Fruit fly (Drosophila melanogaster) whole organism, prepupa: ENCODE data around the gene CG15916.

ENCODE experiments used
- Blimp-1 ChIP-seq: fragments of 200-800 bp; sonication (Bioruptor generic); optimal IDR thresholded peaks from 3 replicates; lab custom pipeline; 2017; ENCODE audit warnings: missing biosample characterization, missing genetic modification characterization, mild to moderate bottlenecking, moderate library complexity, missing genetic modification reagents
- CG10631 ChIP-seq: fragments of 200-800 bp; sonication (Bioruptor generic); optimal IDR thresholded peaks from 2 replicates; lab custom pipeline; 2016; ENCODE audit warnings: missing biosample characterization, missing genetic modification characterization
- CG10669 ChIP-seq: fragments of 200-800 bp; sonication (Bioruptor generic); optimal IDR thresholded peaks from 3 replicates; lab custom pipeline; 2018; ENCODE audit warnings: missing biosample characterization, mild to moderate bottlenecking, missing genetic modification characterization, moderate library complexity
- CG11762 ChIP-seq: fragments of 200-800 bp; sonication (Bioruptor generic); optimal IDR thresholded peaks from 3 replicates; lab custom pipeline; 2016; ENCODE audit warnings: missing biosample characterization, missing genetic modification characterization; ENCODE audit not compliant: insufficient read depth
- CG11902 ChIP-seq: fragments of 200-800 bp; sonication (Bioruptor generic); optimal IDR thresholded peaks from 3 replicates; lab custom pipeline; 2016; ENCODE audit warnings: missing biosample characterization, missing genetic modification characterization
- CG15336 ChIP-seq: fragments of 200-800 bp; sonication (Bioruptor generic); IDR thresholded peaks from 2 replicates; pipeline ENCODE4 v1.3.6; 2022; ENCODE audit warnings: missing biosample characterization, missing genetic modification characterization
- CG3032 ChIP-seq: fragments of 200-800 bp; optimal IDR thresholded peaks from 2 replicates; lab custom pipeline; 2019; ENCODE audit warnings: missing biosample characterization, mild to moderate bottlenecking, missing genetic modification characterization, moderate library complexity
- CG31627 ChIP-seq: fragments of 200-800 bp; sonication (Bioruptor generic); optimal IDR thresholded peaks from 3 replicates; lab custom pipeline; 2016; ENCODE audit warnings: missing biosample characterization, missing genetic modification characterization
- CG34406 ChIP-seq: fragments of 200-800 bp; sonication (Bioruptor generic); optimal IDR thresholded peaks from 3 replicates; lab custom pipeline; 2016; ENCODE audit warnings: missing biosample characterization, missing genetic modification characterization
- CG4318 ChIP-seq: fragments of 200-800 bp; sonication (Bioruptor generic); optimal IDR thresholded peaks from 3 replicates; lab custom pipeline; 2017; ENCODE audit warnings: missing biosample characterization, mild to moderate bottlenecking, missing genetic modification characterization
- CG6276 ChIP-seq: fragments of 200-800 bp; sonication (Bioruptor generic); optimal IDR thresholded peaks from 2 replicates; lab custom pipeline; 2017; ENCODE audit warnings: missing biosample characterization, mild to moderate bottlenecking, missing genetic modification characterization
- CG6808 ChIP-seq: fragments of 200-800 bp; sonication (Bioruptor generic); optimal IDR thresholded peaks from 3 replicates; lab custom pipeline; 2017; ENCODE audit warnings: missing biosample characterization, missing genetic modification characterization, mild to moderate bottlenecking, moderate library complexity, missing genetic modification reagents
- Eip75B ChIP-seq: fragments of 200-800 bp; sonication (Bioruptor generic); optimal IDR thresholded peaks from 3 replicates; lab custom pipeline; 2016; ENCODE audit warnings: missing biosample characterization, missing genetic modification characterization
- Eip78C ChIP-seq: fragments of 200-800 bp; sonication (Bioruptor generic); peaks from one replicate; lab custom pipeline; 2016; ENCODE audit warnings: missing biosample characterization, missing genetic modification characterization
- Ets96B ChIP-seq: fragments of 200-800 bp; optimal IDR thresholded peaks from 2 replicates; lab custom pipeline; 2019; ENCODE audit warnings: missing biosample characterization, mild to moderate bottlenecking, missing genetic modification characterization, moderate library complexity
- Gug ChIP-seq: fragments of 200-800 bp; sonication (Bioruptor generic); IDR thresholded peaks from 2 replicates; pipeline ENCODE4 v1.3.6; 2022; ENCODE audit warnings: missing biosample characterization, missing genetic modification characterization
- Hr39 ChIP-seq: fragments of 200-800 bp; sonication (Bioruptor generic); optimal IDR thresholded peaks from 2 replicates; lab custom pipeline; 2016; ENCODE audit warnings: missing biosample characterization, missing genetic modification characterization
- Hr4 ChIP-seq: fragments of 200-800 bp; sonication (Bioruptor generic); optimal IDR thresholded peaks from 3 replicates; lab custom pipeline; 2016; ENCODE audit warnings: missing biosample characterization, missing genetic modification characterization
- Lpt ChIP-seq: fragments of 200-800 bp; sonication (Bioruptor generic); optimal IDR thresholded peaks from 3 replicates; lab custom pipeline; 2016; ENCODE audit warnings: missing biosample characterization, missing genetic modification characterization
- Met ChIP-seq: fragments of 200-800 bp; sonication (Bioruptor generic); optimal IDR thresholded peaks from 3 replicates; lab custom pipeline; 2016; ENCODE audit warnings: missing biosample characterization, missing genetic modification characterization
- OdsH ChIP-seq: fragments of 200-800 bp; sonication (Bioruptor generic); optimal IDR thresholded peaks from 3 replicates; lab custom pipeline; 2016; ENCODE audit warnings: missing biosample characterization, missing genetic modification characterization
- Sox14 ChIP-seq: fragments of 200-800 bp; sonication (Bioruptor generic); optimal IDR thresholded peaks from 3 replicates; lab custom pipeline; 2016; ENCODE audit warnings: missing biosample characterization, missing genetic modification characterization
- Sox15 ChIP-seq: fragments of 200-800 bp; sonication (Bioruptor generic); optimal IDR thresholded peaks from 3 replicates; lab custom pipeline; 2016; ENCODE audit warnings: missing biosample characterization, missing genetic modification characterization
- achi ChIP-seq: fragments of 200-800 bp; sonication (Bioruptor generic); optimal IDR thresholded peaks from 3 replicates; lab custom pipeline; 2016; ENCODE audit warnings: missing biosample characterization, missing genetic modification characterization
- acj6 ChIP-seq: fragments of 200-800 bp; sonication (Bioruptor generic); optimal IDR thresholded peaks from 3 replicates; lab custom pipeline; 2016; ENCODE audit warnings: missing biosample characterization, missing genetic modification characterization
- cyc ChIP-seq: fragments of 200-800 bp; sonication (Bioruptor generic); optimal IDR thresholded peaks from 3 replicates; lab custom pipeline; 2016; ENCODE audit warnings: missing biosample characterization, missing genetic modification characterization
- esn ChIP-seq: fragments of 200-800 bp; sonication (Bioruptor generic); optimal IDR thresholded peaks from 2 replicates; lab custom pipeline; 2016; ENCODE audit warnings: missing biosample characterization, mild to moderate bottlenecking, missing genetic modification characterization, moderate library complexity
- fd59A ChIP-seq: fragments of 200-800 bp; sonication (Bioruptor generic); optimal IDR thresholded peaks from 2 replicates; lab custom pipeline; 2017; ENCODE audit warnings: missing biosample characterization, mild to moderate bottlenecking, missing genetic modification characterization, missing genetic modification reagents
- fd85E ChIP-seq: fragments of 200-800 bp; sonication (Bioruptor generic); optimal IDR thresholded peaks from 3 replicates; lab custom pipeline; 2016; ENCODE audit warnings: missing biosample characterization, missing genetic modification characterization
- fkh ChIP-seq: fragments of 200-800 bp; sonication (Bioruptor generic); optimal IDR thresholded peaks from 3 replicates; lab custom pipeline; 2017; ENCODE audit warnings: missing biosample characterization, mild to moderate bottlenecking, missing genetic modification characterization, moderate library complexity
- pdm3 ChIP-seq: fragments of 200-800 bp; sonication (Bioruptor generic); optimal IDR thresholded peaks from 3 replicates; lab custom pipeline; 2016; ENCODE audit warnings: missing biosample characterization, missing genetic modification characterization
- salr ChIP-seq, 2 experiments: fragments of 200-800 bp; sonication (Bioruptor generic); optimal IDR thresholded peaks; 3 replicates each; lab custom pipeline; 2016 to 2018; ENCODE audit warnings: missing biosample characterization in 2 of 2, missing genetic modification characterization in 2 of 2, mild to moderate bottlenecking in 1 of 2
- spab ChIP-seq: fragments of 200-800 bp; sonication (Bioruptor generic); optimal IDR thresholded peaks from 2 replicates; lab custom pipeline; 2017; ENCODE audit warnings: missing biosample characterization, mild to moderate bottlenecking, missing genetic modification characterization, missing genetic modification reagents
- ss ChIP-seq, 2 experiments: fragments of 200-800 bp; sonication (Bioruptor generic); optimal IDR thresholded peaks; 2 replicates in 1 of 2; 3 replicates in 1 of 2; lab custom pipeline; 2017 to 2018; ENCODE audit warnings: mild to moderate bottlenecking in 2 of 2, missing biosample characterization in 2 of 2, missing genetic modification characterization in 2 of 2, moderate library complexity in 1 of 2
- svp ChIP-seq: fragments of 200-800 bp; sonication (Bioruptor generic); peaks from one replicate; lab custom pipeline; 2016; ENCODE audit warnings: missing biosample characterization, missing genetic modification characterization
- topi ChIP-seq: fragments of 200-800 bp; sonication (Bioruptor generic); optimal IDR thresholded peaks from 3 replicates; lab custom pipeline; 2016; ENCODE audit warnings: missing biosample characterization, missing genetic modification characterization
- vri ChIP-seq: fragments of 200-800 bp; sonication (Bioruptor generic); optimal IDR thresholded peaks from 3 replicates; lab custom pipeline; 2016; ENCODE audit warnings: missing biosample characterization, mild to moderate bottlenecking, missing genetic modification characterization

CG15916 gene

dm6 chrX:15889780-15890608 is at the start of gene CG15916, which contains the start of gene MSBP:
CG15916 (plus strand) TSS chrX:15890589.
MSBP (minus strand) TSS chrX:15890109.
- TF ChIP-seq esn (GFP tag; lab: Kevin White, UChicago) (peak; percentile 28), Eip75B (no peak), CG11902 (peak; percentile 12), cyc (GFP tag; lab: Kevin White, UChicago) (peak; percentile 29), CG3032 (tag; lab: Kevin White, UChicago) (peak; percentile 53), pdm3 (peak; percentile 49), CG11762 (GFP tag; lab: Kevin White, UChicago) (no peak), Sox15 (GFP tag; lab: Kevin White, UChicago) (peak; percentile 41), svp (GFP tag; lab: Kevin White, UChicago) (peak; percentile 98), CG10631 (GFP tag; lab: Kevin White, UChicago) (peak; percentile 41), fd59A (GFP tag; lab: Kevin White, UChicago) (peak; percentile 29), Eip78C (GFP tag; lab: Kevin White, UChicago) (peak; percentile 77), Lpt (peak; percentile 3), CG10669 (GFP tag; lab: Kevin White, UChicago) (peak; percentile 28), Sox14 (no peak), Ets96B (tag; lab: Kevin White, UChicago) (peak; percentile 2), achi (GFP tag; lab: Kevin White, UChicago) (peak; percentile 21), CG34406 (GFP tag; lab: Kevin White, UChicago) (peak; percentile 18), CG6808 (GFP tag; lab: Kevin White, UChicago) (peak; percentile 8), fkh (GFP tag; lab: Kevin White, UChicago) (no peak), OdsH (GFP tag; lab: Kevin White, UChicago) (peak; percentile 54), Hr39 (GFP tag; lab: Kevin White, UChicago) (peak; percentile 15), salr (GFP tag; optimal IDR thresholded peaks at IDR 0.05; lab: Kevin White, UChicago) (peak in 1 of 2 experiments; percentile 24), CG4318 (GFP tag; lab: Kevin White, UChicago) (peak; percentile 44), spab (GFP tag; lab: Kevin White, UChicago) (no peak), ss (GFP tag; optimal IDR thresholded peaks at IDR 0.05; lab: Kevin White, UChicago) (peak in 1 of 2 experiments; percentile 45), Met (GFP tag; lab: Kevin White, UChicago) (peak; percentile 11), Gug (GFP tag; lab: Robert Waterston, UW) (peak; percentile 38; the same call in 1 of the 2 replicates), CG31627 (GFP tag; lab: Kevin White, UChicago) (peak; percentile 26), CG15336 (no peak), topi (GFP tag; lab: Kevin White, UChicago) (peak; percentile 32), acj6 (GFP tag; lab: Kevin White, UChicago) (peak; percentile 37), Hr4 (GFP tag; lab: Kevin White, UChicago) (peak; percentile 8), Blimp-1 (GFP tag; lab: Kevin White, UChicago) (no peak), fd85E (GFP tag; lab: Kevin White, UChicago) (no peak)

DNA sequence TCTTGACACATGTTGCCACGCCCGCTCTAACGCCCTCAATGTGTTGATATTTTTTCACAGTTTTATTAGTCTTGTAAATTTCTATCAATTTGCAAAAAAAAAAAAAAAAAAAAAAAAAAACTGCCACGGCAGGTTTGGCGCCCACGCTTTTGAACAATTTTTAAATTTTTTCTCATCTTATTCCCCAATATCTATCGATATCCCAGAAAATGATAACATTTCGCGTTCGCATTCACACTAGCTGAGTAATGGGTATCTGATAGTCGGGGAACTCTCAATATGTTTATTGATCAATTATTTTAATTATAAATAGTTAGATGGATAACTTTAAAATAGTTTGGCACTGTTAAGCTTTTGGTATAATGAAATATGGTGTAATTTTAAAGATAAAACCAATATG is 49.0 kb upstream of the CG15916 start:
- TF ChIP-seq vri (GFP tag; lab: Kevin White, UChicago) (no peak), Ets96B (tag; lab: Kevin White, UChicago) (no peak), CG6276 (no peak), ss (GFP tag; optimal IDR thresholded peaks at IDR 0.05; lab: Kevin White, UChicago) (no peak), svp (GFP tag; lab: Kevin White, UChicago) (no peak), Met (GFP tag; lab: Kevin White, UChicago) (no peak), Gug (GFP tag; lab: Robert Waterston, UW) (no peak), OdsH (GFP tag; lab: Kevin White, UChicago) (no peak)
